Worm (Caenorhabditis elegans) whole organism, early embryonic: Measurements from ENCODE around the gene ZC190.7.

ENCODE experiments used
- ama-1 ChIP-seq: fragments of 150-350 bp; optimal IDR thresholded peaks from 2 replicates; lab custom pipeline; 2014
- flt-1 ChIP-seq: fragments of 200-800 bp; sonication (Bioruptor generic); IDR thresholded peaks from 2 replicates; pipeline ENCODE4 v1.3.6; 2022; ENCODE audit warnings: missing genetic modification characterization, missing compliant biosample characterization
- hmbx-1 ChIP-seq: sonication (generic microtip); optimal IDR thresholded peaks from 2 replicates; lab custom pipeline; 2016; ENCODE audit warnings: mild to moderate bottlenecking, missing genetic modification characterization, missing compliant biosample characterization
- hmg-4 ChIP-seq: fragments of 200-800 bp; sonication (Bioruptor generic); optimal IDR thresholded peaks from 2 replicates; lab custom pipeline; 2018; ENCODE audit warnings: mild to moderate bottlenecking, missing genetic modification characterization, missing compliant biosample characterization
- hnd-1 ChIP-seq: sonication (generic microtip); optimal IDR thresholded peaks from 2 replicates; lab custom pipeline; 2016; ENCODE audit warnings: missing genetic modification characterization, missing compliant biosample characterization
- tbx-11 ChIP-seq: fragments of 200-800 bp; sonication (Bioruptor generic); IDR thresholded peaks from 2 replicates; pipeline ENCODE4 v1.3.6; 2022; ENCODE audit warnings: missing genetic modification characterization, missing compliant biosample characterization

DNA sequence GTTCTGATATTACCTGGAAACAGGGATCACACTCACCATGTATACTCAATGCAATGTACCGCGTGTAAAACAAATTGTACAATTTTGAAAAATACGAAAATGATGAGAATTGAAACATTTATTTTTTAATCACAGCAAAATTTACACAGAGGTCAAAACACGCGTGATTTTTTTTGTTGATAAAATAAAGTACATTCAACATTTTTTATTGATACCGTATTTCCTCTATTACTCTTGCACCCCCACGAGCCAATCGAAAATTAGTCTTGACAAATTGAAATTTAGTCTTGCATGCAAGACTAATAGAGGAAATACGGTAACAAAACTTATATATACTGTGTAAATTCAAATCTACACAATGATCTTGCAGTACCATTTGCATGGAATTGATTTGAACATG, 1.0 kb upstream of the ZC190.7 start, which contains the start of gene ZC190.8:
- no peak for TF ChIP-seq tbx-11 (GFP tag; lab: Robert Waterston, UW)
- TF ChIP-seq hmbx-1: no peak
- TF ChIP-seq ama-1 (lab: Kevin White, UChicago): no peak
- TF ChIP-seq hmg-4: no peak
- no peak for TF ChIP-seq flt-1 (GFP tag; lab: Robert Waterston, UW)
- no peak for TF ChIP-seq hnd-1 (tag; lab: Kevin White, UChicago)
